Worm (Caenorhabditis elegans) whole organism, midembryonic: ENCODE results near the gene F42G2.2.

ENCODE experiments used
- cog-1 ChIP-seq: sonication (generic microtip); optimal IDR thresholded peaks from 2 replicates; lab custom pipeline; 2016; ENCODE audit warnings: missing genetic modification characterization, missing compliant biosample characterization
- flt-1 ChIP-seq: fragments of 200-800 bp; sonication (Bioruptor generic); IDR thresholded peaks from 2 replicates; pipeline ENCODE4 v1.3.6; 2022; ENCODE audit warnings: missing genetic modification characterization, missing compliant biosample characterization
- klf-2 ChIP-seq: fragments of 200-800 bp; sonication (Bioruptor generic); conservative IDR thresholded peaks from 2 replicates; pipeline ENCODE4 v1.3.6; 2022; ENCODE audit warnings: missing genetic modification reagents, missing genetic modification characterization, missing compliant biosample characterization
- med-1 ChIP-seq: sonication (generic microtip); optimal IDR thresholded peaks from 2 replicates; lab custom pipeline; 2017; ENCODE audit warnings: missing genetic modification characterization, mild to moderate bottlenecking, missing compliant biosample characterization, antibody characterized with exemption, missing genetic modification reagents; ENCODE audit not compliant: insufficient read depth
- ref-1 ChIP-seq: fragments of 200-800 bp; sonication (Bioruptor generic); conservative IDR thresholded peaks from 2 replicates; pipeline ENCODE4 v1.3.6; 2022; ENCODE audit warnings: missing genetic modification reagents, missing genetic modification characterization, missing compliant biosample characterization
- tab-1 ChIP-seq: fragments of 200-800 bp; sonication (Bioruptor generic); IDR thresholded peaks from 2 replicates; pipeline ENCODE4 v1.3.6; 2022; ENCODE audit warnings: missing genetic modification characterization, missing compliant biosample characterization
- ztf-23 ChIP-seq: fragments of 200-800 bp; sonication (Bioruptor generic); IDR thresholded peaks from 2 replicates; pipeline ENCODE4 v1.3.6; 2022; ENCODE audit warnings: missing genetic modification reagents, missing genetic modification characterization, missing compliant biosample characterization
- ztf-29 ChIP-seq: fragments of 200-800 bp; sonication (Bioruptor generic); IDR thresholded peaks from 2 replicates; pipeline ENCODE4 v1.3.6; 2022; ENCODE audit warnings: missing genetic modification reagents, missing genetic modification characterization, missing compliant biosample characterization

DNA sequence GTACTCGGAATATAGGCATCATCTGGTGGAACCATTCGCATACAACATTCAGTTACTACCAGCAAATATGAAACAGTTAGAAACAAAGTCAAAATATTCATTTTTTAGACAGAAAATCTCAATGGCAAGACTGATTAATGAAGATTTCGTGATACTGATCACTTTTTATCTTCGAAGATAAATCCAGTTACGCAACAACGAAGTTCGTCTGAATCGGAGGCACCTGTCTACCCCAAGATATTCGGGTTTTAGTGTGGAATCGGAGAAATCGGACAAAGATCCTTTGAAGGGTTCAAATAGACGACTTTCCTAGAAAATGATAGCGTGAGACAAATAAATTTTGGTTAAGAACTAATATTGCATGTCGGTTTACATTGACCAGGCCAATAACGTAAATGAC is 26.1 kb upstream of the F42G2.2 start, which contains the start of gene F16G10.13:
- TF ChIP-seq flt-1 (GFP tag; lab: Robert Waterston, UW) = no peak
- no peak for TF ChIP-seq med-1 (GFP tag; lab: Kevin White, UChicago)
- no peak for TF ChIP-seq tab-1
- TF ChIP-seq cog-1 (tag; lab: Kevin White, UChicago) = no peak
- TF ChIP-seq klf-2 (GFP tag; lab: Robert Waterston, UW) = no peak
- TF ChIP-seq ztf-23 (GFP tag; lab: Robert Waterston, UW) = no peak
- no peak for TF ChIP-seq ztf-29
- no peak for TF ChIP-seq ref-1
